Worm (Caenorhabditis elegans) whole organism, L2 larva: ENCODE measurements around the gene F59B1.4.

ENCODE experiments used
- C34F6.9 ChIP-seq: fragments of 150-350 bp; optimal IDR thresholded peaks from 2 replicates; lab custom pipeline; 2014; ENCODE audit warnings: missing biosample characterization, missing genetic modification characterization
- F13H6.1 ChIP-seq: sonication (generic microtip); optimal IDR thresholded peaks from 2 replicates; lab custom pipeline; 2016; ENCODE audit warnings: missing genetic modification characterization, missing compliant biosample characterization
- Y55F3AM.14 ChIP-seq: fragments of 200-800 bp; sonication (Bioruptor generic); optimal IDR thresholded peaks from 2 replicates; lab custom pipeline; 2018; ENCODE audit warnings: mild to moderate bottlenecking, missing genetic modification characterization, missing compliant biosample characterization
- ZK546.5 ChIP-seq: sonication (generic microtip); optimal IDR thresholded peaks from 2 replicates; lab custom pipeline; 2017; ENCODE audit warnings: missing biosample characterization, missing genetic modification characterization
- aly-2 ChIP-seq: fragments of 150-350 bp; optimal IDR thresholded peaks from 2 replicates; lab custom pipeline; 2014; ENCODE audit warnings: missing biosample characterization, missing genetic modification characterization
- ama-1 ChIP-seq: fragments of 150-350 bp; optimal IDR thresholded peaks from 2 replicates; lab custom pipeline; 2018; ENCODE audit warnings: inconsistent platforms
- ceh-16 ChIP-seq: fragments of 150-350 bp; optimal IDR thresholded peaks from 2 replicates; lab custom pipeline; 2014; ENCODE audit warnings: missing biosample characterization, missing genetic modification characterization
- ceh-82 ChIP-seq: fragments of 150-350 bp; optimal IDR thresholded peaks from 2 replicates; lab custom pipeline; 2014; ENCODE audit warnings: missing biosample characterization, missing genetic modification characterization
- crh-2 ChIP-seq: sonication (generic microtip); optimal IDR thresholded peaks from 2 replicates; lab custom pipeline; 2017; ENCODE audit warnings: missing biosample characterization, missing genetic modification characterization
- egl-27 ChIP-seq: sonication (generic microtip); optimal IDR thresholded peaks from 3 replicates; lab custom pipeline; 2017; ENCODE audit warnings: missing biosample characterization, missing genetic modification reagents, missing genetic modification characterization
- elt-1 ChIP-seq: fragments of 150-350 bp; optimal IDR thresholded peaks from 2 replicates; lab custom pipeline; 2014; ENCODE audit warnings: missing biosample characterization, missing genetic modification characterization
- elt-3 ChIP-seq: sonication (generic microtip); optimal IDR thresholded peaks from 2 replicates; lab custom pipeline; 2017; ENCODE audit warnings: missing biosample characterization, missing genetic modification characterization
- fos-1 ChIP-seq: fragments of 150-350 bp; optimal IDR thresholded peaks from 2 replicates; lab custom pipeline; 2014; ENCODE audit warnings: missing biosample characterization, missing genetic modification characterization
- gmeb-1 ChIP-seq: fragments of 150-350 bp; optimal IDR thresholded peaks from 2 replicates; lab custom pipeline; 2014; ENCODE audit warnings: missing biosample characterization, missing genetic modification characterization
- lin-11 ChIP-seq: fragments of 150-350 bp; sonication (generic microtip); optimal IDR thresholded peaks from 2 replicates; lab custom pipeline; 2014; ENCODE audit warnings: missing biosample characterization, missing genetic modification characterization, inconsistent platforms, mixed read lengths
- lin-13 ChIP-seq: fragments of 150-350 bp; optimal IDR thresholded peaks from 2 replicates; lab custom pipeline; 2014; ENCODE audit warnings: missing biosample characterization, missing genetic modification reagents, missing genetic modification characterization
- lin-39 ChIP-seq: fragments of 150-350 bp; optimal IDR thresholded peaks from 2 replicates; lab custom pipeline; 2014; ENCODE audit warnings: missing biosample characterization, missing genetic modification reagents, missing genetic modification characterization
- lsy-2 ChIP-seq, 2 experiments: fragments of 150-350 bp in 1 of 2; sonication (generic microtip) in 1 of 2; optimal IDR thresholded peaks; 2 replicates each; lab custom pipeline; 2014 to 2017; ENCODE audit warnings: missing biosample characterization in 2 of 2, missing genetic modification characterization in 2 of 2
- mab-5 ChIP-seq: fragments of 150-350 bp; optimal IDR thresholded peaks from 2 replicates; lab custom pipeline; 2014; ENCODE audit warnings: missing biosample characterization, missing genetic modification characterization
- mbf-1 ChIP-seq: sonication (generic microtip); optimal IDR thresholded peaks from 2 replicates; lab custom pipeline; 2017; ENCODE audit warnings: missing biosample characterization, missing genetic modification characterization
- mdl-1 ChIP-seq, 2 experiments: fragments of 150-350 bp in 1 of 2; sonication (generic microtip) in 1 of 2; optimal IDR thresholded peaks; 2 replicates each; lab custom pipeline; 2017; ENCODE audit warnings: missing biosample characterization in 2 of 2, missing genetic modification characterization in 2 of 2
- nhr-10 ChIP-seq: sonication (generic microtip); optimal IDR thresholded peaks from 2 replicates; lab custom pipeline; 2017; ENCODE audit warnings: missing biosample characterization, missing genetic modification characterization
- nhr-12 ChIP-seq: fragments of 150-350 bp; optimal IDR thresholded peaks from 2 replicates; lab custom pipeline; 2014; ENCODE audit warnings: missing biosample characterization, missing genetic modification characterization
- nhr-129 ChIP-seq: fragments of 150-350 bp; optimal IDR thresholded peaks from 2 replicates; lab custom pipeline; 2014; ENCODE audit warnings: missing biosample characterization, missing genetic modification characterization
- nhr-21 ChIP-seq: fragments of 150-350 bp; optimal IDR thresholded peaks from 2 replicates; lab custom pipeline; 2014; ENCODE audit warnings: missing biosample characterization, missing genetic modification characterization
- nhr-25 ChIP-seq: fragments of 150-350 bp; sonication (generic microtip); optimal IDR thresholded peaks from 3 replicates; lab custom pipeline; 2014; ENCODE audit warnings: missing biosample characterization, missing genetic modification characterization
- nhr-6 ChIP-seq: fragments of 150-350 bp; optimal IDR thresholded peaks from 2 replicates; lab custom pipeline; 2014; ENCODE audit warnings: missing biosample characterization, missing genetic modification characterization
- nhr-77 ChIP-seq: fragments of 150-350 bp; optimal IDR thresholded peaks from 2 replicates; lab custom pipeline; 2014; ENCODE audit warnings: missing biosample characterization, missing genetic modification characterization
- peb-1 ChIP-seq: fragments of 150-350 bp; optimal IDR thresholded peaks from 2 replicates; lab custom pipeline; 2014; ENCODE audit warnings: missing biosample characterization, missing genetic modification characterization
- sem-4 ChIP-seq: fragments of 150-350 bp; optimal IDR thresholded peaks from 2 replicates; lab custom pipeline; 2014; ENCODE audit warnings: missing biosample characterization, missing genetic modification reagents, missing genetic modification characterization
- skn-1 ChIP-seq: sonication (generic microtip); optimal IDR thresholded peaks from 2 replicates; lab custom pipeline; 2017; ENCODE audit warnings: missing biosample characterization, missing genetic modification characterization
- sma-3 ChIP-seq: sonication (generic microtip); optimal IDR thresholded peaks from 2 replicates; lab custom pipeline; 2016; ENCODE audit warnings: missing genetic modification reagents, missing genetic modification characterization, missing compliant biosample characterization
- sma-9 ChIP-seq, 2 experiments: fragments of 150-350 bp in 1 of 2; sonication (generic microtip) in 1 of 2; optimal IDR thresholded peaks; 2 replicates each; lab custom pipeline; 2014 to 2016; ENCODE audit warnings: missing genetic modification characterization in 2 of 2, mild to moderate bottlenecking in 1 of 2, missing biosample characterization in 1 of 2, missing compliant biosample characterization in 1 of 2, missing genetic modification reagents in 1 of 2, moderate library complexity in 1 of 2
- snpc-4 ChIP-seq: fragments of 150-350 bp; optimal IDR thresholded peaks from 2 replicates; lab custom pipeline; 2014; ENCODE audit warnings: missing biosample characterization, missing genetic modification characterization
- unc-39 ChIP-seq: fragments of 150-350 bp; optimal IDR thresholded peaks from 2 replicates; lab custom pipeline; 2014; ENCODE audit warnings: missing biosample characterization, missing genetic modification characterization
- unc-55 ChIP-seq: fragments of 150-350 bp; sonication (generic microtip); optimal IDR thresholded peaks from 3 replicates; lab custom pipeline; 2014; ENCODE audit warnings: missing biosample characterization, missing genetic modification reagents, missing genetic modification characterization
- unc-62 ChIP-seq: fragments of 150-350 bp; optimal IDR thresholded peaks from 2 replicates; lab custom pipeline; 2014; ENCODE audit warnings: missing biosample characterization, missing genetic modification reagents, missing genetic modification characterization
- zag-1 ChIP-seq: fragments of 150-350 bp; optimal IDR thresholded peaks from 2 replicates; lab custom pipeline; 2014; ENCODE audit warnings: missing biosample characterization, missing genetic modification characterization
- ztf-1 ChIP-seq: fragments of 200-800 bp; sonication (Bioruptor generic); conservative IDR thresholded peaks from 2 replicates; pipeline ENCODE4 v1.3.6; 2022; ENCODE audit warnings: missing genetic modification characterization, missing compliant biosample characterization
- ztf-11 ChIP-seq: sonication (generic microtip); optimal IDR thresholded peaks from 2 replicates; lab custom pipeline; 2017; ENCODE audit warnings: missing biosample characterization, missing genetic modification characterization

Gene F59B1.4

ce11 chrV:3644193-3644693 is 17.4 kb upstream of the F59B1.4 start, which contains the start of gene F59B1.8 (continued):
- no peak for TF ChIP-seq aly-2
- peak; percentile 55 for TF ChIP-seq sem-4 (tag; lab: Kevin White, UChicago)
- TF ChIP-seq ztf-1 (GFP tag; lab: Robert Waterston, UW) = no peak
- no peak for TF ChIP-seq mab-5 (tag; lab: Kevin White, UChicago)
- no peak for TF ChIP-seq egl-27
- no peak for TF ChIP-seq unc-39 (tag; lab: Kevin White, UChicago)
- TF ChIP-seq lin-39 (tag; lab: Kevin White, UChicago) = no peak
- peak; percentile 58 for TF ChIP-seq sma-3
- no peak for TF ChIP-seq lin-11 (tag; lab: Kevin White, UChicago)
- no peak for TF ChIP-seq ceh-82 (tag; lab: Kevin White, UChicago)

ce11 chrV:3639873-3640272 is 13.0 kb upstream of the F59B1.4 start:
- TF ChIP-seq nhr-10 (no peak), lsy-2 (tag; optimal IDR thresholded peaks at IDR 0.05; lab: Kevin White, UChicago) (no peak), nhr-21 (tag; lab: Kevin White, UChicago) (no peak), nhr-129 (tag; lab: Kevin White, UChicago) (no peak), zag-1 (no peak), lin-39 (tag; lab: Kevin White, UChicago) (no peak)

ce11 chrV:3637086-3637485 is 10.2 kb upstream of the F59B1.4 start, which contains the start of gene srx-41:
Gene srx-41, minus strand, starts transcription at chrV:3637186.
- TF ChIP-seq nhr-77 (tag; lab: Kevin White, UChicago) = no peak
- no peak for TF ChIP-seq sma-9 (GFP tag; optimal IDR thresholded peaks at IDR 0.05; lab: Kevin White, UChicago)
- no peak for TF ChIP-seq sma-9 (tag; optimal IDR thresholded peaks at IDR 0.05; lab: Kevin White, UChicago)
- TF ChIP-seq crh-2 (tag; lab: Kevin White, UChicago) = no peak
- TF ChIP-seq egl-27 = no peak
- TF ChIP-seq mdl-1 (tag; optimal IDR thresholded peaks at IDR 0.05; lab: Kevin White, UChicago) = no peak
- TF ChIP-seq snpc-4 = no peak
- no peak for TF ChIP-seq lsy-2 (tag; optimal IDR thresholded peaks at IDR 0.05; lab: Kevin White, UChicago)
- TF ChIP-seq peb-1 (tag; lab: Kevin White, UChicago) = no peak
- TF ChIP-seq nhr-10 = no peak
- TF ChIP-seq unc-55 (GFP tag; lab: Kevin White, UChicago) = no peak
- no peak for TF ChIP-seq nhr-25 (tag; lab: Kevin White, UChicago)
- no peak for TF ChIP-seq ceh-16 (tag; lab: Kevin White, UChicago)
- TF ChIP-seq mbf-1 = no peak
- TF ChIP-seq skn-1 (tag; lab: Kevin White, UChicago) = no peak
- no peak for TF ChIP-seq unc-62
- no peak for TF ChIP-seq Y55F3AM.14 (GFP tag; lab: Kevin White, UChicago)
- no peak for TF ChIP-seq sem-4 (tag; lab: Kevin White, UChicago)
- TF ChIP-seq elt-1 (tag; lab: Kevin White, UChicago) = no peak
- TF ChIP-seq C34F6.9 (tag; lab: Kevin White, UChicago) = no peak
- no peak for TF ChIP-seq elt-3 (tag; lab: Kevin White, UChicago)

- TF ChIP-seq nhr-6 (tag; lab: Kevin White, UChicago) (no peak), nhr-21 (tag; lab: Kevin White, UChicago) (peak; percentile 4), nhr-129 (tag; lab: Kevin White, UChicago) (peak; percentile 24), ama-1 (lab: Kevin White, UChicago) (peak; percentile 22), Y55F3AM.14 (GFP tag; lab: Kevin White, UChicago) (no peak), F13H6.1 (peak; percentile 42), ztf-11 (tag; lab: Kevin White, UChicago) (no peak), sma-9 (GFP tag; optimal IDR thresholded peaks at IDR 0.05; lab: Kevin White, UChicago) (peak; percentile 50), sma-9 (tag; optimal IDR thresholded peaks at IDR 0.05; lab: Kevin White, UChicago) (no peak), gmeb-1 (tag; lab: Kevin White, UChicago) (peak; percentile 18), lin-13 (GFP tag; lab: Kevin White, UChicago) (peak; percentile 12), skn-1 (tag; lab: Kevin White, UChicago) (peak; percentile 19), sma-3 (peak; percentile 3), fos-1 (tag; lab: Kevin White, UChicago) (peak; percentile 75), nhr-12 (tag; lab: Kevin White, UChicago) (no peak), ZK546.5 (tag; lab: Kevin White, UChicago) (no peak), crh-2 (tag; lab: Kevin White, UChicago) (peak; percentile 57), aly-2 (no peak), peb-1 (tag; lab: Kevin White, UChicago) (no peak), zag-1 (no peak)
Observed at ce11 chrV:3634293-3635016, 7.6 kb upstream of the F59B1.4 start.
